Fruit fly (Drosophila melanogaster): ENCODE data around the gene Usf.

The Usf gene

dm6 chrX:4581769-4582168 is 33.2 kb upstream of the Usf start:
- TF ChIP-seq CG12768 (GFP tag; optimal IDR thresholded peaks at IDR 0.05) = no peak
- TF ChIP-seq tj (GFP tag; optimal IDR thresholded peaks at IDR 0.05) = no peak
- no peak for TF ChIP-seq CG11617 (GFP tag; optimal IDR thresholded peaks at IDR 0.05)
- TF ChIP-seq kay (GFP tag; ENCODE audit: borderline replicate concordance) = no peak
- TF ChIP-seq Hr96 (GFP tag; optimal IDR thresholded peaks at IDR 0.05) = no peak
- no peak for TF ChIP-seq CG14711 (tag; optimal IDR thresholded peaks at IDR 0.05)
- no peak for TF ChIP-seq bab1 (GFP tag; optimal IDR thresholded peaks at IDR 0.05)
- no peak for TF ChIP-seq cic (GFP tag; optimal IDR thresholded peaks at IDR 0.05)
- TF ChIP-seq Mnt (GFP tag; optimal IDR thresholded peaks at IDR 0.05) = no peak

dm6 chrX:4573971-4574370 is 25.4 kb upstream of the Usf start:
- no peak for TF ChIP-seq pad (GFP tag; optimal IDR thresholded peaks at IDR 0.05)
- no peak for TF ChIP-seq kay (GFP tag; ENCODE audit: borderline replicate concordance)
- TF ChIP-seq CG11617 (GFP tag; optimal IDR thresholded peaks at IDR 0.05) = no peak
- no peak for TF ChIP-seq CG14711 (tag; optimal IDR thresholded peaks at IDR 0.05)
- TF ChIP-seq CG7101 (tag; optimal IDR thresholded peaks at IDR 0.05) = no peak
- no peak for TF ChIP-seq Crg-1 (GFP tag; optimal IDR thresholded peaks at IDR 0.05)
- no peak for TF ChIP-seq tj (GFP tag; optimal IDR thresholded peaks at IDR 0.05)
- TF ChIP-seq ovo (GFP tag; optimal IDR thresholded peaks at IDR 0.05) = no peak
- TF ChIP-seq bab1 (GFP tag; optimal IDR thresholded peaks at IDR 0.05) = no peak
- TF ChIP-seq Mnt (GFP tag; optimal IDR thresholded peaks at IDR 0.05) = no peak
- no peak for TF ChIP-seq CG7045 (GFP tag; optimal IDR thresholded peaks at IDR 0.05)
- no peak for TF ChIP-seq Clk (GFP tag; optimal IDR thresholded peaks at IDR 0.05)
- no peak for TF ChIP-seq CG1620 (GFP tag; optimal IDR thresholded peaks at IDR 0.05)
- no peak for TF ChIP-seq CG5204 (GFP tag; optimal IDR thresholded peaks at IDR 0.05)
- TF ChIP-seq toe (GFP tag; optimal IDR thresholded peaks at IDR 0.05) = no peak
- TF ChIP-seq CG33017 (tag; optimal IDR thresholded peaks at IDR 0.05) = no peak
- TF ChIP-seq Hr96 (GFP tag; optimal IDR thresholded peaks at IDR 0.05) = no peak

- TF ChIP-seq Crg-1 (GFP tag; optimal IDR thresholded peaks at IDR 0.05) (no peak), kay (GFP tag; ENCODE audit: borderline replicate concordance) (no peak), CG5204 (GFP tag; optimal IDR thresholded peaks at IDR 0.05) (no peak), Mnt (GFP tag; optimal IDR thresholded peaks at IDR 0.05) (no peak), tj (GFP tag; optimal IDR thresholded peaks at IDR 0.05) (no peak), Clk (GFP tag; optimal IDR thresholded peaks at IDR 0.05) (no peak), bab1 (GFP tag; optimal IDR thresholded peaks at IDR 0.05) (no peak), cic (GFP tag; optimal IDR thresholded peaks at IDR 0.05) (no peak), CG14711 (tag; optimal IDR thresholded peaks at IDR 0.05) (no peak), CG7045 (GFP tag; optimal IDR thresholded peaks at IDR 0.05) (no peak)
These were observed 23.2 kb upstream of the Usf start, which contains the start of gene CG12684 for dm6 chrX:4571829-4572228. Gene CG12684 (minus strand): TSS chrX:4571929.

- TF ChIP-seq tj (GFP tag; optimal IDR thresholded peaks at IDR 0.05) = no peak
- TF ChIP-seq CG1620 (GFP tag; optimal IDR thresholded peaks at IDR 0.05) = no peak
- TF ChIP-seq toe (GFP tag; optimal IDR thresholded peaks at IDR 0.05) = no peak
- no peak for TF ChIP-seq ovo (GFP tag; optimal IDR thresholded peaks at IDR 0.05)
- no peak for TF ChIP-seq Mnt (GFP tag; optimal IDR thresholded peaks at IDR 0.05)
- no peak for TF ChIP-seq cnc (optimal IDR thresholded peaks at IDR 0.05)
- TF ChIP-seq Hr96 (GFP tag; optimal IDR thresholded peaks at IDR 0.05) = no peak
- no peak for TF ChIP-seq CG5204 (GFP tag; optimal IDR thresholded peaks at IDR 0.05)
- TF ChIP-seq pad (GFP tag; optimal IDR thresholded peaks at IDR 0.05) = no peak
- TF ChIP-seq kay (GFP tag; ENCODE audit: borderline replicate concordance) = no peak
- no peak for TF ChIP-seq CG7045 (GFP tag; optimal IDR thresholded peaks at IDR 0.05)
- TF ChIP-seq CG7101 (tag; optimal IDR thresholded peaks at IDR 0.05) = no peak
- TF ChIP-seq CG11617 (GFP tag; optimal IDR thresholded peaks at IDR 0.05) = no peak
- no peak for TF ChIP-seq Crg-1 (GFP tag; optimal IDR thresholded peaks at IDR 0.05)
- no peak for TF ChIP-seq CG12768 (GFP tag; optimal IDR thresholded peaks at IDR 0.05)
- TF ChIP-seq CG33017 (tag; optimal IDR thresholded peaks at IDR 0.05) = no peak
- TF ChIP-seq cic (GFP tag; optimal IDR thresholded peaks at IDR 0.05) = no peak
These were observed 16.4 kb upstream of the Usf start for dm6 chrX:4564962-4565361.

- TF ChIP-seq CG1620 (GFP tag; optimal IDR thresholded peaks at IDR 0.05) = no peak
- no peak for TF ChIP-seq kay (GFP tag; ENCODE audit: borderline replicate concordance)
- TF ChIP-seq CG33017 (tag; optimal IDR thresholded peaks at IDR 0.05) = no peak
- no peak for TF ChIP-seq CG11617 (GFP tag; optimal IDR thresholded peaks at IDR 0.05)
- no peak for TF ChIP-seq toe (GFP tag; optimal IDR thresholded peaks at IDR 0.05)
- TF ChIP-seq CG5204 (GFP tag; optimal IDR thresholded peaks at IDR 0.05) = no peak
- no peak for TF ChIP-seq Crg-1 (GFP tag; optimal IDR thresholded peaks at IDR 0.05)
- no peak for TF ChIP-seq Hr96 (GFP tag; optimal IDR thresholded peaks at IDR 0.05)
- no peak for TF ChIP-seq cnc (optimal IDR thresholded peaks at IDR 0.05)
- TF ChIP-seq CG14711 (tag; optimal IDR thresholded peaks at IDR 0.05) = no peak
- TF ChIP-seq bab1 (GFP tag; optimal IDR thresholded peaks at IDR 0.05) = no peak
- no peak for TF ChIP-seq CG7101 (tag; optimal IDR thresholded peaks at IDR 0.05)
- TF ChIP-seq Mnt (GFP tag; optimal IDR thresholded peaks at IDR 0.05) = no peak
- TF ChIP-seq tj (GFP tag; optimal IDR thresholded peaks at IDR 0.05) = no peak
- no peak for TF ChIP-seq ovo (GFP tag; optimal IDR thresholded peaks at IDR 0.05)
- no peak for TF ChIP-seq Clk (GFP tag; optimal IDR thresholded peaks at IDR 0.05)
- no peak for TF ChIP-seq CG7045 (GFP tag; optimal IDR thresholded peaks at IDR 0.05)
- no peak for TF ChIP-seq pad (GFP tag; optimal IDR thresholded peaks at IDR 0.05)
- no peak for TF ChIP-seq CG12768 (GFP tag; optimal IDR thresholded peaks at IDR 0.05)
These were observed 15.4 kb upstream of the Usf start for dm6 chrX:4563980-4564379.

dm6 chrX:4560182-4560845 is 11.7 kb upstream of the Usf start:
- TF ChIP-seq bab1 (GFP tag; optimal IDR thresholded peaks at IDR 0.05) = no peak
- no peak for TF ChIP-seq kay (GFP tag; ENCODE audit: borderline replicate concordance)
- TF ChIP-seq toe (GFP tag; optimal IDR thresholded peaks at IDR 0.05) = no peak
- no peak for TF ChIP-seq pad (GFP tag; optimal IDR thresholded peaks at IDR 0.05)
- no peak for TF ChIP-seq Mnt (GFP tag; optimal IDR thresholded peaks at IDR 0.05)
- no peak for TF ChIP-seq Clk (GFP tag; optimal IDR thresholded peaks at IDR 0.05)
- TF ChIP-seq ovo (GFP tag; optimal IDR thresholded peaks at IDR 0.05) = no peak
- no peak for TF ChIP-seq CG33017 (tag; optimal IDR thresholded peaks at IDR 0.05)
- no peak for TF ChIP-seq CG1620 (GFP tag; optimal IDR thresholded peaks at IDR 0.05)
- no peak for TF ChIP-seq CG14711 (tag; optimal IDR thresholded peaks at IDR 0.05)
- no peak for TF ChIP-seq Crg-1 (GFP tag; optimal IDR thresholded peaks at IDR 0.05)
- no peak for TF ChIP-seq CG12768 (GFP tag; optimal IDR thresholded peaks at IDR 0.05)
